Worm (Caenorhabditis elegans): ENCODE results near the gene F41B4.2.
A peak's percentile ranks its signal among the peaks of the same experiment; 100 is the strongest.

- TF ChIP-seq drap-1 (GFP tag; optimal IDR thresholded peaks at IDR 0.05), result no peak
- TF ChIP-seq tbx-8 (GFP tag; optimal IDR thresholded peaks at IDR 0.05), result no peak
- TF ChIP-seq nhr-28 (tag; optimal IDR thresholded peaks at IDR 0.05), result no peak
- TF ChIP-seq lin-13 (tag; optimal IDR thresholded peaks at IDR 0.05), result peak; percentile 18
- peak; percentile 60 for TF ChIP-seq lsy-2 (tag; optimal IDR thresholded peaks at IDR 0.05)
Observed at ce11 chrX:6840670-6841308, 5.7 kb upstream of the F41B4.2 start, which contains the start of the genes glr-6 and asg-2.
